Fruit fly (Drosophila melanogaster) whole organism, embryonic: ENCODE results near the gene Papss.

Source experiments
- Abd-B ChIP-seq: fragments of 200-800 bp; sonication (Bioruptor generic); optimal IDR thresholded peaks from 2 replicates; lab custom pipeline; 2018; ENCODE audit warnings: missing biosample characterization, mild to moderate bottlenecking, missing genetic modification characterization, moderate library complexity
- Antp ChIP-seq: fragments of 200-800 bp; sonication (Bioruptor generic); optimal IDR thresholded peaks from 3 replicates; lab custom pipeline; 2016; ENCODE audit warnings: missing biosample characterization, missing genetic modification characterization
- Bdp1 ChIP-seq: fragments of 200-800 bp; sonication (Bioruptor generic); optimal IDR thresholded peaks from 3 replicates; lab custom pipeline; 2016; ENCODE audit warnings: missing biosample characterization, missing genetic modification characterization
- CG1024 ChIP-seq: fragments of 200-800 bp; sonication (Bioruptor generic); IDR thresholded peaks from 2 replicates; pipeline ENCODE4 v1.3.6; 2022; ENCODE audit warnings: missing biosample characterization, missing genetic modification characterization
- CG10654 ChIP-seq: fragments of 200-800 bp; sonication (Bioruptor generic); optimal IDR thresholded peaks from 2 replicates; lab custom pipeline; 2016; ENCODE audit warnings: missing biosample characterization, missing genetic modification characterization
- CG12744 ChIP-seq: fragments of 200-800 bp; sonication (Bioruptor generic); optimal IDR thresholded peaks from 2 replicates; lab custom pipeline; 2016; ENCODE audit warnings: missing biosample characterization, missing genetic modification characterization
- CG13287 ChIP-seq: fragments of 200-800 bp; sonication (Bioruptor generic); IDR thresholded peaks from 2 replicates; pipeline ENCODE4 v1.3.6; 2022; ENCODE audit warnings: missing biosample characterization, missing genetic modification characterization; ENCODE audit not compliant: partially characterized antibody
- CG13624 ChIP-seq: fragments of 200-800 bp; sonication (Bioruptor generic); optimal IDR thresholded peaks from 2 replicates; lab custom pipeline; 2016; ENCODE audit warnings: missing biosample characterization, missing genetic modification characterization
- CG1603 ChIP-seq: fragments of 200-800 bp; sonication (Bioruptor generic); optimal IDR thresholded peaks from 2 replicates; lab custom pipeline; 2019; ENCODE audit warnings: missing biosample characterization, mild to moderate bottlenecking, missing genetic modification characterization, moderate library complexity
- CG17328 ChIP-seq: fragments of 200-800 bp; sonication (Bioruptor generic); IDR thresholded peaks from 2 replicates; pipeline ENCODE4 v1.3.6; 2022; ENCODE audit warnings: missing biosample characterization, missing genetic modification characterization
- CG30020 ChIP-seq: fragments of 200-800 bp; optimal IDR thresholded peaks from 2 replicates; lab custom pipeline; 2019; ENCODE audit warnings: missing biosample characterization, mild to moderate bottlenecking, missing genetic modification characterization, moderate library complexity
- CG31365 ChIP-seq: fragments of 200-800 bp; sonication (Bioruptor generic); optimal IDR thresholded peaks from 2 replicates; lab custom pipeline; 2018; ENCODE audit warnings: missing biosample characterization, mild to moderate bottlenecking, missing genetic modification characterization
- CG32767 ChIP-seq: fragments of 200-800 bp; sonication (Bioruptor generic); IDR thresholded peaks from 2 replicates; pipeline ENCODE4 v1.3.6; 2022; ENCODE audit warnings: missing biosample characterization, missing genetic modification characterization
- CG3281 ChIP-seq: fragments of 200-800 bp; sonication (Bioruptor generic); optimal IDR thresholded peaks from 3 replicates; lab custom pipeline; 2017; ENCODE audit warnings: missing biosample characterization, mild to moderate bottlenecking, missing genetic modification characterization
- CG4707 ChIP-seq: fragments of 200-800 bp; sonication (Bioruptor generic); optimal IDR thresholded peaks from 2 replicates; lab custom pipeline; 2018; ENCODE audit warnings: missing biosample characterization, mild to moderate bottlenecking, missing genetic modification characterization, moderate library complexity
- CG7271 ChIP-seq: fragments of 200-800 bp; sonication (Bioruptor generic); optimal IDR thresholded peaks from 2 replicates; lab custom pipeline; 2018; ENCODE audit warnings: missing biosample characterization, mild to moderate bottlenecking, missing genetic modification characterization, moderate library complexity
- CG7745 ChIP-seq: fragments of 200-800 bp; sonication (Bioruptor generic); optimal IDR thresholded peaks from 2 replicates; lab custom pipeline; 2018; ENCODE audit warnings: missing biosample characterization, mild to moderate bottlenecking, missing genetic modification characterization, moderate library complexity
- CG7987 ChIP-seq: fragments of 200-800 bp; sonication (Bioruptor generic); optimal IDR thresholded peaks from 2 replicates; lab custom pipeline; 2018; ENCODE audit warnings: missing biosample characterization, mild to moderate bottlenecking, missing genetic modification characterization, moderate library complexity
- CG8359 ChIP-seq: fragments of 200-800 bp; sonication (Bioruptor generic); optimal IDR thresholded peaks from 2 replicates; lab custom pipeline; 2017; ENCODE audit warnings: missing biosample characterization, mild to moderate bottlenecking, missing genetic modification characterization, borderline replicate concordance
- CG8478 ChIP-seq: fragments of >200 bp; optimal IDR thresholded peaks from 2 replicates; lab custom pipeline; 2018
- CG9817 ChIP-seq: fragments of 200-800 bp; sonication (Bioruptor generic); optimal IDR thresholded peaks from 2 replicates; lab custom pipeline; 2018; ENCODE audit warnings: missing biosample characterization, mild to moderate bottlenecking, missing genetic modification characterization, moderate library complexity
- CkIIα-i1 ChIP-seq: fragments of 200-800 bp; sonication (Bioruptor generic); IDR thresholded peaks from 2 replicates; pipeline ENCODE4 v1.3.6; 2022; ENCODE audit warnings: missing biosample characterization, missing genetic modification characterization
- Dll ChIP-seq: fragments of 200-800 bp; sonication (Bioruptor generic); IDR thresholded peaks from 4 replicates; pipeline ENCODE4 v1.3.6; 2022; ENCODE audit warnings: missing biosample characterization, missing genetic modification characterization; ENCODE audit not compliant: partially characterized antibody
- Drgx ChIP-seq: fragments of 200-800 bp; sonication (Bioruptor generic); IDR thresholded peaks from 2 replicates; pipeline ENCODE4 v1.3.6; 2022; ENCODE audit warnings: missing biosample characterization, missing genetic modification characterization
- Gug ChIP-seq: fragments of 200-800 bp; sonication (Bioruptor generic); IDR thresholded peaks from 4 replicates; pipeline ENCODE4 v1.3.6; 2022; ENCODE audit warnings: missing biosample characterization, missing genetic modification characterization
- MTF-1 ChIP-seq: fragments of 200-800 bp; sonication (Bioruptor generic); optimal IDR thresholded peaks from 2 replicates; lab custom pipeline; 2018; ENCODE audit warnings: missing biosample characterization, mild to moderate bottlenecking, missing genetic modification characterization, borderline replicate concordance
- Nf-YB ChIP-seq: fragments of 200-800 bp; sonication (Bioruptor generic); optimal IDR thresholded peaks from 3 replicates; lab custom pipeline; 2019; ENCODE audit warnings: missing biosample characterization, mild to moderate bottlenecking, missing genetic modification characterization, moderate library complexity
- NfI ChIP-seq: fragments of 200-800 bp; sonication (Bioruptor generic); optimal IDR thresholded peaks from 3 replicates; lab custom pipeline; 2018; ENCODE audit warnings: missing biosample characterization, mild to moderate bottlenecking, missing genetic modification characterization, moderate library complexity
- Usf ChIP-seq: fragments of 200-800 bp; sonication (Bioruptor generic); optimal IDR thresholded peaks from 2 replicates; lab custom pipeline; 2017; ENCODE audit warnings: missing genotype, missing biosample characterization, missing genetic modification characterization
- cato ChIP-seq: fragments of 200-800 bp; sonication (Bioruptor generic); optimal IDR thresholded peaks from 2 replicates; lab custom pipeline; 2016; ENCODE audit warnings: missing biosample characterization, missing genetic modification characterization, borderline replicate concordance
- cg ChIP-seq: fragments of 200-800 bp; sonication (Bioruptor generic); optimal IDR thresholded peaks from 3 replicates; lab custom pipeline; 2019; ENCODE audit warnings: missing biosample characterization, mild to moderate bottlenecking, missing genetic modification characterization, moderate library complexity
- ci ChIP-seq: fragments of 200-800 bp; sonication (Bioruptor generic); IDR thresholded peaks from 3 replicates; pipeline ENCODE4 v1.3.6; 2022; ENCODE audit warnings: missing biosample characterization, missing genetic modification characterization
- en ChIP-seq: fragments of 200-800 bp; sonication (Bioruptor generic); optimal IDR thresholded peaks from 2 replicates; lab custom pipeline; 2016; ENCODE audit warnings: missing biosample characterization, missing genetic modification characterization
- eve ChIP-seq, 2 experiments: fragments of >200 bp; optimal IDR thresholded peaks; 2 replicates each; lab custom pipeline; 2017; ENCODE audit warnings: missing biosample characterization in 2 of 2, missing genetic modification characterization in 2 of 2
- gt ChIP-seq: fragments of 200-800 bp; sonication (Bioruptor generic); IDR thresholded peaks from 2 replicates; pipeline ENCODE4 v1.3.6; 2022; ENCODE audit warnings: missing biosample characterization, missing genetic modification characterization
- ham ChIP-seq: fragments of 200-800 bp; sonication (Bioruptor generic); IDR thresholded peaks from 2 replicates; pipeline ENCODE4 v1.3.6; 2022; ENCODE audit warnings: missing biosample characterization, missing genetic modification characterization
- jumu ChIP-seq: fragments of 200-800 bp; sonication (Bioruptor generic); optimal IDR thresholded peaks from 3 replicates; lab custom pipeline; 2016; ENCODE audit warnings: missing biosample characterization, missing genetic modification characterization
- lbe ChIP-seq: fragments of 200-800 bp; sonication (Bioruptor generic); optimal IDR thresholded peaks from 2 replicates; lab custom pipeline; 2016; ENCODE audit warnings: missing biosample characterization, mild to moderate bottlenecking, missing genetic modification characterization
- mam ChIP-seq: fragments of 200-800 bp; sonication (Bioruptor generic); optimal IDR thresholded peaks from 3 replicates; lab custom pipeline; 2016; ENCODE audit warnings: missing biosample characterization, missing genetic modification characterization
- nmo ChIP-seq: fragments of 200-800 bp; sonication (Bioruptor generic); optimal IDR thresholded peaks from 2 replicates; lab custom pipeline; 2018; ENCODE audit warnings: missing biosample characterization, mild to moderate bottlenecking, missing genetic modification characterization, moderate library complexity
- odd ChIP-seq: fragments of 200-800 bp; sonication (Bioruptor generic); optimal IDR thresholded peaks from 2 replicates; lab custom pipeline; 2017; ENCODE audit warnings: missing biosample characterization, mild to moderate bottlenecking, missing genetic modification characterization
- pan ChIP-seq, 4 experiments: fragments of >200 bp in 3 of 4; fragments of 200-800 bp in 1 of 4; sonication (Bioruptor generic) in 1 of 4; optimal IDR thresholded peaks in 3 of 4; IDR thresholded peaks in 1 of 4; 2 replicates each; pipeline versions ENCODE4 v1.3.6 to Lab custom; 2017 to 2022; ENCODE audit warnings: missing biosample characterization in 2 of 4, missing genetic modification characterization in 2 of 4, mixed read lengths in 1 of 4
- peb ChIP-seq: fragments of 200-800 bp; sonication (Bioruptor generic); IDR thresholded peaks from 2 replicates; pipeline ENCODE4 v1.3.6; 2022; ENCODE audit warnings: missing biosample characterization, missing genetic modification characterization
- sisA ChIP-seq: fragments of 200-800 bp; sonication (Bioruptor generic); IDR thresholded peaks from 2 replicates; pipeline ENCODE4 v1.3.6; 2022; ENCODE audit warnings: missing biosample characterization, missing genetic modification characterization
- slbo ChIP-seq: fragments of 200-800 bp; sonication (Bioruptor generic); IDR thresholded peaks from 2 replicates; pipeline ENCODE4 v1.3.6; 2022; ENCODE audit warnings: missing biosample characterization, missing genetic modification characterization
- slou ChIP-seq: fragments of 200-800 bp; sonication (Bioruptor generic); optimal IDR thresholded peaks from 3 replicates; lab custom pipeline; 2016; ENCODE audit warnings: missing biosample characterization, missing genetic modification characterization
- sr ChIP-seq: fragments of 200-800 bp; sonication (Bioruptor generic); IDR thresholded peaks from 3 replicates; pipeline ENCODE4 v1.3.6; 2022; ENCODE audit warnings: missing biosample characterization, missing genetic modification characterization
- stc ChIP-seq: fragments of 200-800 bp; sonication (Bioruptor generic); IDR thresholded peaks from 2 replicates; pipeline ENCODE4 v1.3.6; 2022; ENCODE audit warnings: missing biosample characterization, missing genetic modification characterization

Papss gene

DNA sequence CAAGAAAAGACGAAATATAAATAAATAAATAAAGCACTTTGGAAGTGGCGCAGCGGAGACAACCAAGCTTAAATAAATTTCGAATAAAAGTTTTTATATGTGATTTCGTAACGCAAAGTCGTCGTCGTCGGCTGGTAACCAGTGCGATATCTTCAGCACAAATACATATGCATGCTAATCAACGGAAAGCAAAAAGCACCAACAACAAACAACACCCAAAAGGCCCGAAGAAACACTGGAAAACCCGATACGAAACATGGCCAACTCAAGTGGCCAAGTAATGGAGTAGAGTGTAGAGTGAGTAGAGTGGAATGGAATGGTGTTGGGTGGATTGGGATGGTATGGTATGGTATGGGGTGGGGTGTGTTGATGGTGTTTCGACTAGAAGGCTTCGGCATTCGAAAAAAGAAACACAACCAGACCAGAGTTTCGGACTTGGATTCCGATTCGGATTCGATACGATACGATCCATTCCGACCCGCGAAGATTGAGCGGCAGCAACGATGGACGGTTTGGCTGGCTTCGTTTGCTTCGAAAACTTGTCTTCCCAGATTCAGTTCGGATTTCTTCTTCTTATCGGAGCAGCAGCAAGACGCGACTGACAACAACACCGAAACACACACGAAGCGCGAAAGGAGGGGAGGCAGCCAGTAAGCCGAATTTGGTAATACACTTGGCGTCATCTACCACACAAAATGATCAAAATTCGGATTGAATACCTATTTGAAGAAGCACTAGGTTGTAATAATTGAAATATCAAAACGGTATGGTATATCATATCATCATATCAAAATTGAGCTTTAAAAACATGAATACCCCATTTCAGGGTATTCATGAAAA, 57.7 kb downstream of the Papss start (continued):
- peak; percentile 95 for TF ChIP-seq Gug
- peak; percentile 97 for TF ChIP-seq CG13624 (GFP tag; lab: Kevin White, UChicago)
- TF ChIP-seq en (GFP tag; lab: Kevin White, UChicago): peak; percentile 92
- peak; percentile 90 for TF ChIP-seq sisA (GFP tag; lab: Robert Waterston, UW)
- peak; percentile 79 for TF ChIP-seq cato (GFP tag; lab: Kevin White, UChicago)
- peak; percentile 82; the same call in 2 of the 3 replicates for TF ChIP-seq sr
- TF ChIP-seq CG31365 (tag; lab: Kevin White, UChicago): peak; percentile 80
- TF ChIP-seq stc (GFP tag; lab: Robert Waterston, UW): peak; percentile 90
- TF ChIP-seq CG17328: peak; percentile 92
- peak; percentile 85 for TF ChIP-seq MTF-1 (GFP tag; lab: Kevin White, UChicago)
- TF ChIP-seq slou (GFP tag; lab: Kevin White, UChicago): peak; percentile 83
- peak in 1 of 2 experiments; percentile 96 for TF ChIP-seq eve (GFP tag; optimal IDR thresholded peaks at IDR 0.05; lab: Kevin White, UChicago)
- peak; percentile 97 for TF ChIP-seq slbo (GFP tag; lab: Robert Waterston, UW)
- peak; percentile 79 for TF ChIP-seq Nf-YB (GFP tag; lab: Kevin White, UChicago)
- TF ChIP-seq Usf (GFP tag; lab: Kevin White, UChicago): peak; percentile 82
- TF ChIP-seq CG13287 (GFP tag; lab: Robert Waterston, UW): no peak; the same call in 1 of the 2 replicates
- peak; percentile 54; the same call in 1 of the 2 replicates for TF ChIP-seq CG1024 (GFP tag; lab: Robert Waterston, UW)
- TF ChIP-seq ham (GFP tag; lab: Robert Waterston, UW): peak; percentile 91; the same call in 1 of the 2 replicates
- peak; percentile 86 for TF ChIP-seq CG4707
- peak; percentile 96 for TF ChIP-seq ci (GFP tag; lab: Robert Waterston, UW)
- TF ChIP-seq CG7987 (GFP tag; lab: Kevin White, UChicago): peak; percentile 80
- TF ChIP-seq CG7745: peak; percentile 58
- peak; percentile 90 for TF ChIP-seq Abd-B (GFP tag; lab: Kevin White, UChicago)
- no peak for TF ChIP-seq CG8478 (lab: Kevin White, UChicago)
- peak; percentile 94 for TF ChIP-seq nmo (GFP tag; lab: Kevin White, UChicago)
- peak; percentile 94 for TF ChIP-seq Drgx (GFP tag; lab: Robert Waterston, UW)
- TF ChIP-seq mam (GFP tag; lab: Kevin White, UChicago): peak; percentile 85
- peak; percentile 91 for TF ChIP-seq jumu (GFP tag; lab: Kevin White, UChicago)
- no peak for TF ChIP-seq pan (optimal IDR thresholded peaks at IDR 0.05; lab: Kevin White, UChicago)
- peak in 1 of 2 experiments; percentile 97 for TF ChIP-seq pan (GFP tag; optimal IDR thresholded peaks at IDR 0.05 in 1 of 2, IDR thresholded peaks at IDR 0.05 in 1 of 2)
- TF ChIP-seq Bdp1 (GFP tag; lab: Kevin White, UChicago): peak; percentile 85
- TF ChIP-seq peb (GFP tag; lab: Robert Waterston, UW): peak; percentile 85
- TF ChIP-seq cg (GFP tag; lab: Kevin White, UChicago): peak; percentile 51
- peak; percentile 90 for TF ChIP-seq odd (GFP tag; lab: Kevin White, UChicago)
- TF ChIP-seq CG32767 (GFP tag; lab: Robert Waterston, UW): peak; percentile 93
- peak; percentile 64 for TF ChIP-seq CG30020 (tag; lab: Kevin White, UChicago)
- TF ChIP-seq CG8359 (GFP tag; lab: Kevin White, UChicago): peak; percentile 62
- peak; percentile 72 for TF ChIP-seq gt
- peak; percentile 98 for TF ChIP-seq Antp (GFP tag; lab: Kevin White, UChicago)
- peak; percentile 93 for TF ChIP-seq CG9817 (tag; lab: Kevin White, UChicago)
- peak; percentile 89; the same call in 1 of the 2 replicates for TF ChIP-seq CkIIα-i1 (GFP tag; lab: Robert Waterston, UW)
- peak; percentile 93 for TF ChIP-seq NfI
- TF ChIP-seq CG1603: peak; percentile 97
- TF ChIP-seq CG7271 (tag; lab: Kevin White, UChicago): peak; percentile 51
- TF ChIP-seq Dll (GFP tag; lab: Robert Waterston, UW): no peak
- TF ChIP-seq lbe: peak; percentile 97
- TF ChIP-seq CG10654 (GFP tag; lab: Kevin White, UChicago): peak; percentile 94
- peak; percentile 92 for TF ChIP-seq CG12744 (GFP tag; lab: Kevin White, UChicago)
- peak; percentile 94 for TF ChIP-seq CG3281 (GFP tag; lab: Kevin White, UChicago)
